Worm (Caenorhabditis elegans) whole organism, L2 larva: ENCODE data around the gene srxa-10.

Source experiments
- C34F6.9 ChIP-seq: fragments of 150-350 bp; optimal IDR thresholded peaks from 2 replicates; lab custom pipeline; 2014; ENCODE audit warnings: missing biosample characterization, missing genetic modification characterization
- F13H6.1 ChIP-seq: sonication (generic microtip); optimal IDR thresholded peaks from 2 replicates; lab custom pipeline; 2016; ENCODE audit warnings: missing genetic modification characterization, missing compliant biosample characterization
- R02D3.7 ChIP-seq: fragments of 150-350 bp; optimal IDR thresholded peaks from 2 replicates; lab custom pipeline; 2014; ENCODE audit warnings: missing biosample characterization, missing genetic modification characterization
- Y55F3AM.14 ChIP-seq: fragments of 200-800 bp; sonication (Bioruptor generic); optimal IDR thresholded peaks from 2 replicates; lab custom pipeline; 2018; ENCODE audit warnings: mild to moderate bottlenecking, missing genetic modification characterization, missing compliant biosample characterization
- ZK546.5 ChIP-seq: sonication (generic microtip); optimal IDR thresholded peaks from 2 replicates; lab custom pipeline; 2017; ENCODE audit warnings: missing biosample characterization, missing genetic modification characterization
- alr-1 ChIP-seq: fragments of 150-350 bp; optimal IDR thresholded peaks from 2 replicates; lab custom pipeline; 2014; ENCODE audit warnings: missing biosample characterization, missing genetic modification characterization
- ama-1 ChIP-seq: fragments of 150-350 bp; optimal IDR thresholded peaks from 2 replicates; lab custom pipeline; 2018; ENCODE audit warnings: inconsistent platforms
- ceh-16 ChIP-seq: fragments of 150-350 bp; optimal IDR thresholded peaks from 2 replicates; lab custom pipeline; 2014; ENCODE audit warnings: missing biosample characterization, missing genetic modification characterization
- crh-2 ChIP-seq: sonication (generic microtip); optimal IDR thresholded peaks from 2 replicates; lab custom pipeline; 2017; ENCODE audit warnings: missing biosample characterization, missing genetic modification characterization
- dmd-4 ChIP-seq: sonication (generic microtip); optimal IDR thresholded peaks from 2 replicates; lab custom pipeline; 2017; ENCODE audit warnings: missing biosample characterization, missing genetic modification characterization
- egl-27 ChIP-seq: sonication (generic microtip); optimal IDR thresholded peaks from 3 replicates; lab custom pipeline; 2017; ENCODE audit warnings: missing biosample characterization, missing genetic modification reagents, missing genetic modification characterization
- elt-1 ChIP-seq: fragments of 150-350 bp; optimal IDR thresholded peaks from 2 replicates; lab custom pipeline; 2014; ENCODE audit warnings: missing biosample characterization, missing genetic modification characterization
- fos-1 ChIP-seq: fragments of 150-350 bp; optimal IDR thresholded peaks from 2 replicates; lab custom pipeline; 2014; ENCODE audit warnings: missing biosample characterization, missing genetic modification characterization
- gmeb-1 ChIP-seq: fragments of 150-350 bp; optimal IDR thresholded peaks from 2 replicates; lab custom pipeline; 2014; ENCODE audit warnings: missing biosample characterization, missing genetic modification characterization
- lin-13 ChIP-seq: fragments of 150-350 bp; optimal IDR thresholded peaks from 2 replicates; lab custom pipeline; 2014; ENCODE audit warnings: missing biosample characterization, missing genetic modification reagents, missing genetic modification characterization
- lin-39 ChIP-seq: fragments of 150-350 bp; optimal IDR thresholded peaks from 2 replicates; lab custom pipeline; 2014; ENCODE audit warnings: missing biosample characterization, missing genetic modification reagents, missing genetic modification characterization
- lsy-2 ChIP-seq, 2 experiments: fragments of 150-350 bp in 1 of 2; sonication (generic microtip) in 1 of 2; optimal IDR thresholded peaks; 2 replicates each; lab custom pipeline; 2014 to 2017; ENCODE audit warnings: missing biosample characterization in 2 of 2, missing genetic modification characterization in 2 of 2
- mab-5 ChIP-seq: fragments of 150-350 bp; optimal IDR thresholded peaks from 2 replicates; lab custom pipeline; 2014; ENCODE audit warnings: missing biosample characterization, missing genetic modification characterization
- mdl-1 ChIP-seq, 2 experiments: fragments of 150-350 bp in 1 of 2; sonication (generic microtip) in 1 of 2; optimal IDR thresholded peaks; 2 replicates each; lab custom pipeline; 2017; ENCODE audit warnings: missing biosample characterization in 2 of 2, missing genetic modification characterization in 2 of 2
- nhr-10 ChIP-seq: sonication (generic microtip); optimal IDR thresholded peaks from 2 replicates; lab custom pipeline; 2017; ENCODE audit warnings: missing biosample characterization, missing genetic modification characterization
- nhr-11 ChIP-seq: fragments of 150-350 bp; optimal IDR thresholded peaks from 2 replicates; lab custom pipeline; 2014; ENCODE audit warnings: missing biosample characterization, missing genetic modification characterization
- nhr-12 ChIP-seq: fragments of 150-350 bp; optimal IDR thresholded peaks from 2 replicates; lab custom pipeline; 2014; ENCODE audit warnings: missing biosample characterization, missing genetic modification characterization
- nhr-129 ChIP-seq: fragments of 150-350 bp; optimal IDR thresholded peaks from 2 replicates; lab custom pipeline; 2014; ENCODE audit warnings: missing biosample characterization, missing genetic modification characterization
- nhr-21 ChIP-seq: fragments of 150-350 bp; optimal IDR thresholded peaks from 2 replicates; lab custom pipeline; 2014; ENCODE audit warnings: missing biosample characterization, missing genetic modification characterization
- nhr-23 ChIP-seq: fragments of 150-350 bp; optimal IDR thresholded peaks from 2 replicates; lab custom pipeline; 2014; ENCODE audit warnings: missing biosample characterization, missing genetic modification reagents, missing genetic modification characterization
- nhr-237 ChIP-seq: fragments of 150-350 bp; optimal IDR thresholded peaks from 2 replicates; lab custom pipeline; 2014; ENCODE audit warnings: missing biosample characterization, missing genetic modification characterization
- nhr-25 ChIP-seq: fragments of 150-350 bp; sonication (generic microtip); optimal IDR thresholded peaks from 3 replicates; lab custom pipeline; 2014; ENCODE audit warnings: missing biosample characterization, missing genetic modification characterization
- nhr-6 ChIP-seq: fragments of 150-350 bp; optimal IDR thresholded peaks from 2 replicates; lab custom pipeline; 2014; ENCODE audit warnings: missing biosample characterization, missing genetic modification characterization
- nhr-77 ChIP-seq: fragments of 150-350 bp; optimal IDR thresholded peaks from 2 replicates; lab custom pipeline; 2014; ENCODE audit warnings: missing biosample characterization, missing genetic modification characterization
- peb-1 ChIP-seq: fragments of 150-350 bp; optimal IDR thresholded peaks from 2 replicates; lab custom pipeline; 2014; ENCODE audit warnings: missing biosample characterization, missing genetic modification characterization
- sem-4 ChIP-seq: fragments of 150-350 bp; optimal IDR thresholded peaks from 2 replicates; lab custom pipeline; 2014; ENCODE audit warnings: missing biosample characterization, missing genetic modification reagents, missing genetic modification characterization
- sma-3 ChIP-seq: sonication (generic microtip); optimal IDR thresholded peaks from 2 replicates; lab custom pipeline; 2016; ENCODE audit warnings: missing genetic modification reagents, missing genetic modification characterization, missing compliant biosample characterization
- sma-9 ChIP-seq, 2 experiments: fragments of 150-350 bp in 1 of 2; sonication (generic microtip) in 1 of 2; optimal IDR thresholded peaks; 2 replicates each; lab custom pipeline; 2014 to 2016; ENCODE audit warnings: missing genetic modification characterization in 2 of 2, mild to moderate bottlenecking in 1 of 2, missing biosample characterization in 1 of 2, missing compliant biosample characterization in 1 of 2, missing genetic modification reagents in 1 of 2, moderate library complexity in 1 of 2
- snpc-4 ChIP-seq: fragments of 150-350 bp; optimal IDR thresholded peaks from 2 replicates; lab custom pipeline; 2014; ENCODE audit warnings: missing biosample characterization, missing genetic modification characterization
- unc-55 ChIP-seq: fragments of 150-350 bp; sonication (generic microtip); optimal IDR thresholded peaks from 3 replicates; lab custom pipeline; 2014; ENCODE audit warnings: missing biosample characterization, missing genetic modification reagents, missing genetic modification characterization
- unc-62 ChIP-seq: fragments of 150-350 bp; optimal IDR thresholded peaks from 2 replicates; lab custom pipeline; 2014; ENCODE audit warnings: missing biosample characterization, missing genetic modification reagents, missing genetic modification characterization
- ztf-4 ChIP-seq: fragments of 150-350 bp; optimal IDR thresholded peaks from 2 replicates; lab custom pipeline; 2014; ENCODE audit warnings: missing biosample characterization, missing genetic modification characterization

Gene srxa-10

ce11 chrIII:9830502-9830901 is 34.2 kb upstream of the srxa-10 start, which contains the start of gene ZK632.12:
Gene ZK632.12 (plus strand): TSS chrIII:9830802.
- TF ChIP-seq nhr-12 (tag; lab: Kevin White, UChicago) (no peak), elt-1 (tag; lab: Kevin White, UChicago) (no peak)

- peak; percentile 81 for TF ChIP-seq C34F6.9 (tag; lab: Kevin White, UChicago)
- TF ChIP-seq alr-1: no peak
- peak; percentile 30 for TF ChIP-seq crh-2
- peak; percentile 61 for TF ChIP-seq lin-13 (GFP tag; lab: Kevin White, UChicago)
- no peak for TF ChIP-seq Y55F3AM.14 (GFP tag; lab: Kevin White, UChicago)
- TF ChIP-seq unc-55 (GFP tag; lab: Kevin White, UChicago): peak; percentile 93
- TF ChIP-seq unc-62 (GFP tag; lab: Kevin White, UChicago): no peak
- TF ChIP-seq peb-1 (tag; lab: Kevin White, UChicago): no peak
- TF ChIP-seq gmeb-1: peak; percentile 25
- no peak for TF ChIP-seq snpc-4
- no peak for TF ChIP-seq R02D3.7 (tag; lab: Kevin White, UChicago)
- no peak for TF ChIP-seq nhr-10 (tag; lab: Kevin White, UChicago)
- TF ChIP-seq nhr-23 (tag; lab: Kevin White, UChicago): no peak
- peak; percentile 16 for TF ChIP-seq ztf-4 (tag; lab: Kevin White, UChicago)
- no peak for TF ChIP-seq nhr-237
- TF ChIP-seq lsy-2 (tag; optimal IDR thresholded peaks at IDR 0.05; lab: Kevin White, UChicago): peak; percentile 86 to 99
- TF ChIP-seq nhr-129 (tag; lab: Kevin White, UChicago): peak; percentile 44
- peak; percentile 7 for TF ChIP-seq egl-27 (tag; lab: Kevin White, UChicago)
- TF ChIP-seq fos-1 (tag; lab: Kevin White, UChicago): peak; percentile 33
- no peak for TF ChIP-seq dmd-4 (tag; lab: Kevin White, UChicago)
- peak; percentile 9 for TF ChIP-seq nhr-25
- TF ChIP-seq sma-3: peak; percentile 36
These were observed 31.0 kb upstream of the srxa-10 start, which contains the start of the genes ZK632.10 and ZK632.11 for ce11 chrIII:9827163-9827951. Gene ZK632.10 (minus strand): TSS chrIII:9827722. Gene ZK632.11 (plus strand): TSS chrIII:9827915.

ce11 chrIII:9826005-9826404 is 29.7 kb upstream of the srxa-10 start:
- peak in 1 of 2 experiments; percentile 79 for TF ChIP-seq lsy-2 (tag; optimal IDR thresholded peaks at IDR 0.05; lab: Kevin White, UChicago)
- peak; percentile 82 for TF ChIP-seq Y55F3AM.14 (GFP tag; lab: Kevin White, UChicago)
- no peak for TF ChIP-seq nhr-10 (tag; lab: Kevin White, UChicago)
- no peak for TF ChIP-seq ceh-16 (tag; lab: Kevin White, UChicago)
- peak in 1 of 2 experiments; percentile 46 for TF ChIP-seq mdl-1 (tag; optimal IDR thresholded peaks at IDR 0.05; lab: Kevin White, UChicago)
- peak; percentile 68 for TF ChIP-seq crh-2
- TF ChIP-seq C34F6.9 (tag; lab: Kevin White, UChicago): peak; percentile 71
- peak; percentile 6 for TF ChIP-seq sem-4 (tag; lab: Kevin White, UChicago)
- TF ChIP-seq nhr-12 (tag; lab: Kevin White, UChicago): no peak
- peak; percentile 65 for TF ChIP-seq ztf-4 (tag; lab: Kevin White, UChicago)
- peak; percentile 3 for TF ChIP-seq fos-1 (tag; lab: Kevin White, UChicago)
- peak; percentile 61 for TF ChIP-seq F13H6.1 (tag; lab: Kevin White, UChicago)
- no peak for TF ChIP-seq nhr-11
- peak; percentile 52 for TF ChIP-seq sma-9 (GFP tag; optimal IDR thresholded peaks at IDR 0.05; lab: Kevin White, UChicago)
- TF ChIP-seq sma-9 (tag; optimal IDR thresholded peaks at IDR 0.05; lab: Kevin White, UChicago): no peak
- peak; percentile 23 for TF ChIP-seq gmeb-1
- peak; percentile 18 for TF ChIP-seq lin-13 (GFP tag; lab: Kevin White, UChicago)
- no peak for TF ChIP-seq nhr-77 (tag; lab: Kevin White, UChicago)
- TF ChIP-seq lin-39 (tag; lab: Kevin White, UChicago): no peak
- TF ChIP-seq mab-5: peak; percentile 32
- TF ChIP-seq nhr-21: no peak
- TF ChIP-seq sma-3: peak; percentile 46
- peak; percentile 83 for TF ChIP-seq nhr-129 (tag; lab: Kevin White, UChicago)
- TF ChIP-seq ama-1 (lab: Kevin White, UChicago): peak; percentile 93
- no peak for TF ChIP-seq ZK546.5 (tag; lab: Kevin White, UChicago)
- TF ChIP-seq nhr-6 (tag; lab: Kevin White, UChicago): no peak
- peak; percentile 34 for TF ChIP-seq unc-55 (GFP tag; lab: Kevin White, UChicago)
